Worm (Caenorhabditis elegans): Measurements from ENCODE around the gene test-1.

test-1 gene

ce11 chrIV:2162256-2162655, 25.5 kb downstream of the test-1 start:
- TF ChIP-seq tab-1 (GFP tag; IDR thresholded peaks at IDR 0.05) (no peak), klf-2 (GFP tag; conservative IDR thresholded peaks at IDR 0.05) (no peak), ref-1 (GFP tag; conservative IDR thresholded peaks at IDR 0.05) (no peak), ztf-23 (GFP tag; IDR thresholded peaks at IDR 0.05) (no peak), flt-1 (GFP tag; IDR thresholded peaks at IDR 0.05) (no peak)

ce11 chrIV:2168514-2168913, 31.8 kb downstream of the test-1 start, which contains the start of gene C54E4.4:
Gene C54E4.4, minus strand, starts transcription at chrIV:2168614.
- no peak for TF ChIP-seq ztf-23 (GFP tag; IDR thresholded peaks at IDR 0.05)
- no peak for TF ChIP-seq flt-1 (GFP tag; IDR thresholded peaks at IDR 0.05)
- no peak for TF ChIP-seq ztf-29 (GFP tag; IDR thresholded peaks at IDR 0.05)
- TF ChIP-seq med-1 (GFP tag; optimal IDR thresholded peaks at IDR 0.05; ENCODE audit: insufficient read depth), result no peak
- no peak for TF ChIP-seq klf-2 (GFP tag; conservative IDR thresholded peaks at IDR 0.05)
- no peak for TF ChIP-seq cog-1 (tag; optimal IDR thresholded peaks at IDR 0.05)
- TF ChIP-seq ref-1 (GFP tag; conservative IDR thresholded peaks at IDR 0.05), result no peak

- no peak for TF ChIP-seq T22C8.4 (GFP tag; IDR thresholded peaks at IDR 0.05)
These were observed 33.6 kb downstream of the test-1 start for ce11 chrIV:2170332-2170731.

ce11 chrIV:2172880-2173279, 36.1 kb downstream of the test-1 start:
- TF ChIP-seq ztf-23 (GFP tag; IDR thresholded peaks at IDR 0.05) (no peak), med-1 (GFP tag; optimal IDR thresholded peaks at IDR 0.05; ENCODE audit: insufficient read depth) (no peak), flt-1 (GFP tag; IDR thresholded peaks at IDR 0.05) (no peak), klf-2 (GFP tag; conservative IDR thresholded peaks at IDR 0.05) (no peak), T22C8.4 (GFP tag; IDR thresholded peaks at IDR 0.05) (no peak), cog-1 (tag; optimal IDR thresholded peaks at IDR 0.05) (no peak), ref-1 (GFP tag; conservative IDR thresholded peaks at IDR 0.05) (no peak), ztf-29 (GFP tag; IDR thresholded peaks at IDR 0.05) (no peak), tab-1 (GFP tag; IDR thresholded peaks at IDR 0.05) (no peak)

- TF ChIP-seq ref-1 (GFP tag; conservative IDR thresholded peaks at IDR 0.05) (no peak), cog-1 (tag; optimal IDR thresholded peaks at IDR 0.05) (no peak), ztf-29 (GFP tag; IDR thresholded peaks at IDR 0.05) (no peak), tab-1 (GFP tag; IDR thresholded peaks at IDR 0.05) (no peak), klf-2 (GFP tag; conservative IDR thresholded peaks at IDR 0.05) (no peak), flt-1 (GFP tag; IDR thresholded peaks at IDR 0.05) (no peak), ztf-23 (GFP tag; IDR thresholded peaks at IDR 0.05) (no peak)
These were observed 38.5 kb downstream of the test-1 start, which contains the start of gene C54E4.1 for ce11 chrIV:2175291-2175690. Gene C54E4.1, plus strand, starts transcription at chrIV:2175591.

ce11 chrIV:2177545-2177944, 40.8 kb downstream of the test-1 start, which contains the start of gene hrpu-2:
Gene hrpu-2, plus strand, starts transcription at chrIV:2177896.
- TF ChIP-seq klf-2 (GFP tag; conservative IDR thresholded peaks at IDR 0.05) (no peak), tab-1 (GFP tag; IDR thresholded peaks at IDR 0.05) (no peak), cog-1 (tag; optimal IDR thresholded peaks at IDR 0.05) (peak; percentile 36), med-1 (GFP tag; optimal IDR thresholded peaks at IDR 0.05; ENCODE audit: insufficient read depth) (no peak), ztf-23 (GFP tag; IDR thresholded peaks at IDR 0.05) (peak; percentile 70; the same call in 1 of the 2 replicates), T22C8.4 (GFP tag; IDR thresholded peaks at IDR 0.05) (no peak), ztf-29 (GFP tag; IDR thresholded peaks at IDR 0.05) (no peak), flt-1 (GFP tag; IDR thresholded peaks at IDR 0.05) (no peak), ref-1 (GFP tag; conservative IDR thresholded peaks at IDR 0.05) (no peak)

- TF ChIP-seq flt-1 (GFP tag; IDR thresholded peaks at IDR 0.05) (no peak), klf-2 (GFP tag; conservative IDR thresholded peaks at IDR 0.05) (no peak), cog-1 (tag; optimal IDR thresholded peaks at IDR 0.05) (no peak), med-1 (GFP tag; optimal IDR thresholded peaks at IDR 0.05; ENCODE audit: insufficient read depth) (no peak), ztf-29 (GFP tag; IDR thresholded peaks at IDR 0.05) (no peak), tab-1 (GFP tag; IDR thresholded peaks at IDR 0.05) (no peak), ztf-23 (GFP tag; IDR thresholded peaks at IDR 0.05) (no peak), T22C8.4 (GFP tag; IDR thresholded peaks at IDR 0.05) (no peak), ref-1 (GFP tag; conservative IDR thresholded peaks at IDR 0.05) (no peak)
These were observed 56.3 kb downstream of the test-1 start for ce11 chrIV:2193037-2193436.

ce11 chrIV:2193558-2193957, 56.8 kb downstream of the test-1 start:
- no peak for TF ChIP-seq tab-1 (GFP tag; IDR thresholded peaks at IDR 0.05)
- no peak for TF ChIP-seq med-1 (GFP tag; optimal IDR thresholded peaks at IDR 0.05; ENCODE audit: insufficient read depth)

- TF ChIP-seq ztf-23 (GFP tag; IDR thresholded peaks at IDR 0.05), result no peak
- no peak for TF ChIP-seq T22C8.4 (GFP tag; IDR thresholded peaks at IDR 0.05)
- no peak for TF ChIP-seq flt-1 (GFP tag; IDR thresholded peaks at IDR 0.05)
- TF ChIP-seq klf-2 (GFP tag; conservative IDR thresholded peaks at IDR 0.05), result no peak
- TF ChIP-seq ref-1 (GFP tag; conservative IDR thresholded peaks at IDR 0.05), result no peak
- TF ChIP-seq ztf-29 (GFP tag; IDR thresholded peaks at IDR 0.05), result no peak
- no peak for TF ChIP-seq tab-1 (GFP tag; IDR thresholded peaks at IDR 0.05)
- TF ChIP-seq med-1 (GFP tag; optimal IDR thresholded peaks at IDR 0.05; ENCODE audit: insufficient read depth), result no peak
- no peak for TF ChIP-seq cog-1 (tag; optimal IDR thresholded peaks at IDR 0.05)
These were observed 58.8 kb downstream of the test-1 start for ce11 chrIV:2195598-2195997.
